Worm (Caenorhabditis elegans) whole organism, young adult: ENCODE data around the gene R05H5.7.

Experiments
- C06A6.2 ChIP-seq: fragments of 200-800 bp; sonication (Bioruptor generic); conservative IDR thresholded peaks from 2 replicates; pipeline ENCODE4 v1.3.6; 2022; ENCODE audit warnings: missing genetic modification characterization, missing compliant biosample characterization
- F22D6.2 ChIP-seq: sonication (generic microtip); optimal IDR thresholded peaks from 2 replicates; lab custom pipeline; 2016; ENCODE audit warnings: mild to moderate bottlenecking, missing genetic modification characterization, missing compliant biosample characterization
- F23B12.7 ChIP-seq: sonication (generic microtip); optimal IDR thresholded peaks from 2 replicates; lab custom pipeline; 2017; ENCODE audit warnings: missing genetic modification characterization, mild to moderate bottlenecking, missing compliant biosample characterization, antibody characterized with exemption, moderate library complexity; ENCODE audit not compliant: insufficient read depth
- F33H1.4 ChIP-seq: fragments of 200-800 bp; sonication (Bioruptor generic); IDR thresholded peaks from 2 replicates; pipeline ENCODE4 v1.3.6; 2022; ENCODE audit warnings: missing genetic modification reagents, missing genetic modification characterization, missing compliant biosample characterization
- F37B4.10 ChIP-seq: fragments of 200-800 bp; sonication (Bioruptor generic); IDR thresholded peaks from 2 replicates; pipeline ENCODE4 v1.3.6; 2022; ENCODE audit warnings: missing genetic modification characterization, missing compliant biosample characterization
- K11D2.4 ChIP-seq: fragments of 200-800 bp; sonication (Bioruptor generic); IDR thresholded peaks from 2 replicates; pipeline ENCODE4 v1.3.6; 2022; ENCODE audit warnings: missing genetic modification reagents, missing genetic modification characterization, missing compliant biosample characterization
- K12H6.12 ChIP-seq: fragments of 200-800 bp; sonication (Bioruptor generic); optimal IDR thresholded peaks from 2 replicates; lab custom pipeline; 2018; ENCODE audit warnings: mild to moderate bottlenecking, missing genetic modification characterization, missing compliant biosample characterization
- T07F8.4 ChIP-seq: sonication (generic microtip); optimal IDR thresholded peaks from 2 replicates; lab custom pipeline; 2016; ENCODE audit warnings: mild to moderate bottlenecking, missing genetic modification characterization, moderate library complexity, missing compliant biosample characterization
- Y56A3A.18 ChIP-seq: fragments of 200-800 bp; sonication (Bioruptor generic); IDR thresholded peaks from 2 replicates; pipeline ENCODE4 v1.3.6; 2022; ENCODE audit warnings: missing genetic modification reagents, missing genetic modification characterization, missing compliant biosample characterization
- ama-1 ChIP-seq, 3 experiments: fragments of 150-350 bp in 1 of 3; sonication (generic microtip) in 2 of 3; optimal IDR thresholded peaks; 2 replicates each; lab custom pipeline; 2014 to 2018; ENCODE audit warnings: missing biosample characterization in 2 of 3, missing genetic modification characterization in 2 of 3, missing genetic modification reagents in 2 of 3
- atf-7 ChIP-seq: sonication (generic microtip); optimal IDR thresholded peaks from 2 replicates; lab custom pipeline; 2017; ENCODE audit warnings: mild to moderate bottlenecking, missing genetic modification characterization, missing compliant biosample characterization
- attf-3 ChIP-seq: fragments of 200-800 bp; sonication (Bioruptor generic); conservative IDR thresholded peaks from 2 replicates; pipeline ENCODE4 v1.3.6; 2022; ENCODE audit warnings: missing genetic modification reagents, missing genetic modification characterization, missing compliant biosample characterization
- attf-5 ChIP-seq: fragments of 200-800 bp; sonication (Bioruptor generic); optimal IDR thresholded peaks from 2 replicates; lab custom pipeline; 2018; ENCODE audit warnings: mild to moderate bottlenecking, missing genetic modification characterization, missing compliant biosample characterization
- bed-1 ChIP-seq: fragments of 200-800 bp; sonication (Bioruptor generic); IDR thresholded peaks from 2 replicates; pipeline ENCODE4 v1.3.6; 2022; ENCODE audit warnings: missing genetic modification reagents, missing genetic modification characterization, missing compliant biosample characterization
- bed-2 ChIP-seq: fragments of 200-800 bp; sonication (Bioruptor generic); IDR thresholded peaks from 2 replicates; pipeline ENCODE4 v1.3.6; 2022; ENCODE audit warnings: missing genetic modification reagents, missing genetic modification characterization, missing compliant biosample characterization
- cebp-1 ChIP-seq, 2 experiments: fragments of 200-800 bp in 1 of 2; sonication (Bioruptor generic) in 1 of 2; sonication (generic microtip) in 1 of 2; IDR thresholded peaks in 1 of 2; optimal IDR thresholded peaks in 1 of 2; 2 replicates each; pipeline versions ENCODE4 v1.3.6 to Lab custom; 2017 to 2022; ENCODE audit warnings: missing compliant biosample characterization in 2 of 2, missing genetic modification characterization in 2 of 2, mild to moderate bottlenecking in 1 of 2, missing genetic modification reagents in 1 of 2, moderate library complexity in 1 of 2
- cebp-2 ChIP-seq: fragments of 200-800 bp; sonication (Bioruptor generic); IDR thresholded peaks from 2 replicates; pipeline ENCODE4 v1.3.6; 2022; ENCODE audit warnings: missing genetic modification characterization, missing compliant biosample characterization
- ceh-58 ChIP-seq: fragments of 200-800 bp; sonication (Bioruptor generic); IDR thresholded peaks from 2 replicates; pipeline ENCODE4 v1.3.6; 2022; ENCODE audit warnings: missing genetic modification characterization, missing compliant biosample characterization
- efl-1 ChIP-seq: fragments of 150-350 bp; optimal IDR thresholded peaks from 2 replicates; lab custom pipeline; 2014; ENCODE audit warnings: missing biosample characterization, missing genetic modification reagents, missing genetic modification characterization
- egl-18 ChIP-seq: fragments of 200-800 bp; sonication (Bioruptor generic); IDR thresholded peaks from 2 replicates; pipeline ENCODE4 v1.3.6; 2022; ENCODE audit warnings: missing genetic modification reagents, missing genetic modification characterization, missing compliant biosample characterization
- egrh-3 ChIP-seq: fragments of 200-800 bp; sonication (Bioruptor generic); IDR thresholded peaks from 2 replicates; pipeline ENCODE4 v1.3.6; 2022; ENCODE audit warnings: missing genetic modification reagents, missing genetic modification characterization, missing compliant biosample characterization
- fkh-3 ChIP-seq: sonication (generic microtip); optimal IDR thresholded peaks from 2 replicates; lab custom pipeline; 2016; ENCODE audit warnings: mild to moderate bottlenecking, missing genetic modification characterization, missing compliant biosample characterization
- gei-17 ChIP-seq: fragments of 200-800 bp; sonication (Bioruptor generic); optimal IDR thresholded peaks from 2 replicates; lab custom pipeline; 2018; ENCODE audit warnings: mild to moderate bottlenecking, missing genetic modification characterization, missing compliant biosample characterization
- him-1 ChIP-seq: sonication (generic microtip); optimal IDR thresholded peaks from 2 replicates; lab custom pipeline; 2016; ENCODE audit warnings: missing genotype, missing genetic modification reagents, missing genetic modification characterization, missing compliant biosample characterization
- hlh-26 ChIP-seq: fragments of 200-800 bp; sonication (Bioruptor generic); conservative IDR thresholded peaks from 2 replicates; pipeline ENCODE4 v1.3.6; 2022; ENCODE audit warnings: missing genetic modification reagents, missing genetic modification characterization, missing compliant biosample characterization
- hrde-1 ChIP-seq: sonication (generic microtip); optimal IDR thresholded peaks from 2 replicates; lab custom pipeline; 2016; ENCODE audit warnings: missing genetic modification characterization, mild to moderate bottlenecking, missing compliant biosample characterization, moderate library complexity, missing genotype, missing genetic modification reagents, borderline replicate concordance
- hsf-1 ChIP-seq: fragments of 200-800 bp; sonication (Bioruptor generic); IDR thresholded peaks from 2 replicates; pipeline ENCODE4 v1.3.6; 2022; ENCODE audit warnings: missing genetic modification reagents, missing genetic modification characterization, missing compliant biosample characterization
- lin-40 ChIP-seq: sonication (generic microtip); optimal IDR thresholded peaks from 2 replicates; lab custom pipeline; 2016; ENCODE audit warnings: missing genetic modification characterization, mild to moderate bottlenecking, missing compliant biosample characterization, missing genotype, missing genetic modification reagents
- lin-54 ChIP-seq: fragments of 200-800 bp; sonication (Bioruptor generic); optimal IDR thresholded peaks from 2 replicates; lab custom pipeline; 2018; ENCODE audit warnings: mild to moderate bottlenecking, missing genetic modification characterization, missing compliant biosample characterization
- lsl-1 ChIP-seq: fragments of 200-800 bp; sonication (Bioruptor generic); optimal IDR thresholded peaks from 2 replicates; lab custom pipeline; 2018; ENCODE audit warnings: mild to moderate bottlenecking, missing genetic modification characterization, moderate library complexity, missing compliant biosample characterization
- madf-3 ChIP-seq: fragments of 200-800 bp; sonication (Bioruptor generic); IDR thresholded peaks from 2 replicates; pipeline ENCODE4 v1.3.6; 2022; ENCODE audit warnings: missing genetic modification reagents, missing genetic modification characterization, missing compliant biosample characterization
- madf-6 ChIP-seq: fragments of 200-800 bp; sonication (Bioruptor generic); IDR thresholded peaks from 2 replicates; pipeline ENCODE4 v1.3.6; 2022; ENCODE audit warnings: missing genetic modification reagents, missing genetic modification characterization, missing compliant biosample characterization
- mel-28 ChIP-seq: sonication (generic microtip); optimal IDR thresholded peaks from 2 replicates; lab custom pipeline; 2016; ENCODE audit warnings: borderline replicate concordance, mild to moderate bottlenecking, missing genetic modification characterization, missing compliant biosample characterization
- mes-4 ChIP-seq: sonication (generic microtip); optimal IDR thresholded peaks from 2 replicates; lab custom pipeline; 2016; ENCODE audit warnings: missing genotype, missing genetic modification characterization, missing compliant biosample characterization
- mxl-1 ChIP-seq: sonication (generic microtip); optimal IDR thresholded peaks from 2 replicates; lab custom pipeline; 2016; ENCODE audit warnings: missing genetic modification characterization, missing compliant biosample characterization
- nfya-2 ChIP-seq: fragments of 200-800 bp; sonication (Bioruptor generic); IDR thresholded peaks from 2 replicates; pipeline ENCODE4 v1.3.6; 2022; ENCODE audit warnings: missing genetic modification reagents, missing genetic modification characterization, missing compliant biosample characterization
- nhr-80 ChIP-seq: sonication (generic microtip); optimal IDR thresholded peaks from 2 replicates; lab custom pipeline; 2016; ENCODE audit warnings: missing genetic modification characterization, missing compliant biosample characterization
- rcor-1 ChIP-seq: fragments of 200-800 bp; sonication (Bioruptor generic); IDR thresholded peaks from 2 replicates; pipeline ENCODE4 v1.3.6; 2022; ENCODE audit warnings: missing genetic modification reagents, missing genetic modification characterization, missing compliant biosample characterization
- rec-8 ChIP-seq, 2 experiments: sonication (generic microtip); optimal IDR thresholded peaks; 2 replicates each; lab custom pipeline; 2016; ENCODE audit warnings: mild to moderate bottlenecking in 2 of 2, missing genetic modification characterization in 2 of 2, missing genetic modification reagents in 2 of 2, missing genotype in 2 of 2, missing biosample characterization in 1 of 2, missing compliant biosample characterization in 1 of 2, moderate library complexity in 1 of 2
- rpc-1 ChIP-seq, 2 experiments: fragments of 150-350 bp in 1 of 2; sonication (generic microtip) in 1 of 2; optimal IDR thresholded peaks; 2 replicates each; lab custom pipeline; 2014 to 2018; ENCODE audit warnings: missing biosample characterization in 1 of 2, missing genetic modification characterization in 1 of 2, missing genetic modification reagents in 1 of 2, missing genotype in 1 of 2
- tbp1 ChIP-seq: fragments of 200-800 bp; sonication (Bioruptor generic); optimal IDR thresholded peaks from 2 replicates; lab custom pipeline; 2018; ENCODE audit warnings: mild to moderate bottlenecking, missing genetic modification characterization, missing compliant biosample characterization
- unc-130 ChIP-seq: sonication (generic microtip); optimal IDR thresholded peaks from 2 replicates; lab custom pipeline; 2016; ENCODE audit warnings: missing genetic modification reagents, missing genetic modification characterization, missing compliant biosample characterization
- unc-62 ChIP-seq: fragments of 150-350 bp; optimal IDR thresholded peaks from 2 replicates; lab custom pipeline; 2014; ENCODE audit warnings: missing biosample characterization, missing genetic modification reagents, missing genetic modification characterization
- xnd-1 ChIP-seq: sonication (generic microtip); optimal IDR thresholded peaks from 2 replicates; lab custom pipeline; 2016; ENCODE audit warnings: missing genotype, missing genetic modification reagents, missing genetic modification characterization, missing compliant biosample characterization
- ztf-18 ChIP-seq: sonication (generic microtip); optimal IDR thresholded peaks from 2 replicates; lab custom pipeline; 2016; ENCODE audit warnings: missing genotype, mild to moderate bottlenecking, missing genetic modification characterization, missing compliant biosample characterization
- ztf-22 ChIP-seq: fragments of 200-800 bp; sonication (Bioruptor generic); optimal IDR thresholded peaks from 2 replicates; lab custom pipeline; 2018; ENCODE audit warnings: mild to moderate bottlenecking, missing genetic modification characterization, moderate library complexity, missing compliant biosample characterization
- ztf-25 ChIP-seq: fragments of 200-800 bp; sonication (Bioruptor generic); IDR thresholded peaks from 2 replicates; pipeline ENCODE4 v1.3.6; 2022; ENCODE audit warnings: missing genetic modification reagents, missing genetic modification characterization, missing compliant biosample characterization
- ztf-28 ChIP-seq: fragments of 200-800 bp; sonication (Bioruptor generic); IDR thresholded peaks from 2 replicates; pipeline ENCODE4 v1.3.6; 2022; ENCODE audit warnings: missing genetic modification reagents, missing genetic modification characterization, missing compliant biosample characterization
- ztf-6 ChIP-seq: fragments of 200-800 bp; sonication (Bioruptor generic); IDR thresholded peaks from 2 replicates; pipeline ENCODE4 v1.3.6; 2022; ENCODE audit warnings: missing genetic modification reagents, missing genetic modification characterization, missing compliant biosample characterization

The R05H5.7 gene

ce11 chrII:10200759-10201158 lies 8.5 kb downstream of the R05H5.7 start, which contains the start of gene arv-1:
Gene arv-1, minus strand, starts transcription at chrII:10200823.
- TF ChIP-seq attf-3 (no peak), egrh-3 (GFP tag; lab: Robert Waterston, UW) (no peak), rpc-1 (optimal IDR thresholded peaks at IDR 0.05; lab: Kevin White, UChicago) (no peak), rpc-1 (tag; optimal IDR thresholded peaks at IDR 0.05; lab: Kevin White, UChicago) (no peak), unc-130 (GFP tag; lab: Kevin White, UChicago) (peak; percentile 1), ztf-18 (peak; percentile 17), K12H6.12 (tag; lab: Kevin White, UChicago) (no peak), mes-4 (tag; lab: Kevin White, UChicago) (no peak), xnd-1 (no peak), Y56A3A.18 (GFP tag; lab: Robert Waterston, UW) (no peak), ztf-25 (GFP tag; lab: Robert Waterston, UW) (no peak), efl-1 (no peak), tbp1 (GFP tag; lab: Kevin White, UChicago) (no peak), attf-5 (peak; percentile 13), lin-40 (no peak), K11D2.4 (no peak), nfya-2 (GFP tag; lab: Robert Waterston, UW) (no peak), atf-7 (no peak), him-1 (tag; lab: Kevin White, UChicago) (peak; percentile 11), cebp-1 (GFP tag; IDR thresholded peaks at IDR 0.05; lab: Robert Waterston, UW) (no peak), cebp-1 (tag; optimal IDR thresholded peaks at IDR 0.05; lab: Kevin White, UChicago) (no peak), fkh-3 (no peak), F23B12.7 (peak; percentile 9), cebp-2 (GFP tag; lab: Robert Waterston, UW) (no peak), ztf-6 (GFP tag; lab: Robert Waterston, UW) (no peak), rcor-1 (no peak), rec-8 (tag; optimal IDR thresholded peaks at IDR 0.05; lab: Kevin White, UChicago) (no peak), egl-18 (GFP tag; lab: Robert Waterston, UW) (no peak), madf-6 (GFP tag; lab: Robert Waterston, UW) (no peak; the same call in 1 of the 2 replicates), bed-2 (GFP tag; lab: Robert Waterston, UW) (no peak), hlh-26 (GFP tag; lab: Robert Waterston, UW) (no peak), ama-1 (optimal IDR thresholded peaks at IDR 0.05; lab: Kevin White, UChicago) (no peak), ama-1 (GFP tag; optimal IDR thresholded peaks at IDR 0.05; lab: Kevin White, UChicago) (no peak), ztf-22 (GFP tag; lab: Kevin White, UChicago) (no peak), C06A6.2 (no peak), bed-1 (GFP tag; lab: Robert Waterston, UW) (no peak), madf-3 (no peak), ztf-28 (no peak), F33H1.4 (GFP tag; lab: Robert Waterston, UW) (no peak), T07F8.4 (tag; lab: Kevin White, UChicago) (no peak), lsl-1 (GFP tag; lab: Kevin White, UChicago) (no peak), gei-17 (GFP tag; lab: Kevin White, UChicago) (no peak), F22D6.2 (tag; lab: Kevin White, UChicago) (no peak), mxl-1 (no peak), nhr-80 (peak; percentile 12), ceh-58 (GFP tag; lab: Robert Waterston, UW) (no peak), lin-54 (GFP tag; lab: Kevin White, UChicago) (no peak), F37B4.10 (no peak), hrde-1 (tag; lab: Kevin White, UChicago) (no peak), hsf-1 (GFP tag; lab: Robert Waterston, UW) (no peak), mel-28 (tag; lab: Kevin White, UChicago) (no peak), unc-62 (GFP tag; lab: Kevin White, UChicago) (no peak)
